Fruit fly (Drosophila melanogaster): ENCODE measurements around the gene CG12219.

Gene CG12219

DNA sequence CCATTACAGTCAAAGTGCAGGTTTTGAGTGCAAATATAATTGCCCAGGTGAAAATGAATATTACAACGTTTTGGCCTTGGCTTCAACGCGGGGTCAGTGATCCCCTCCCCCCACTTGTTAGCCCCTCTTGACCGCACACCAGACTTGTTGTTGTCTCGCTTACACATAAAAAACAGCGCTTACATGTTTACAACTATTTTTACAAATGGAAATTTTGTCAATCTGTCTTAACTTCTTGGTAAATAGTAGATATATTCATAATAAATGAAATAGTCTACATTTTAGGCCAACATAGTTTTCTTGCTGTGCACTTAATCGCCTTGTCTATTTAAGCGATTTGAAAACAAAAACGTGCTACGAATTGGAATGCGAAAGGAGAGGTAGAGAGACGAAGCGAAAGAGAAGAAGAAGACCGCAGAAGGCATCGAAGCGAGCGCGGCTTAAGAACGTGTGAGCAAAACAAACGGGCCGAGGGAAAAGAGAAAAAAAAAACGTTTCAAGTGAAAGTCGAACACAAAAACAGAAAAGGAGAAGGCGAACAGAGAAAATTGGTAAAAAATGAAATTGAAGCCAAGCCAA, 39.0 kb upstream of the CG12219 start (continued):
- no peak for TF ChIP-seq Hey (tag; optimal IDR thresholded peaks at IDR 0.05)
- TF ChIP-seq ewg (GFP tag; optimal IDR thresholded peaks at IDR 0.05), result peak; percentile 27
- 0 out of 3 replicates have a peak, but pooled peaks have one; percentile 39 for TF ChIP-seq C15 (GFP tag; IDR thresholded peaks at IDR 0.05)
- TF ChIP-seq CG10267 (tag; optimal IDR thresholded peaks at IDR 0.05), result peak; percentile 4
- TF ChIP-seq tna (GFP tag; IDR thresholded peaks at IDR 0.05; ENCODE audit: partially characterized antibody), result no peak
- peak; percentile 61 for TF ChIP-seq caup (GFP tag; optimal IDR thresholded peaks at IDR 0.05; ENCODE audit: severe bottlenecking)
- no peak for TF ChIP-seq CG10565 (GFP tag; optimal IDR thresholded peaks at IDR 0.05)
- peak; percentile 60 for TF ChIP-seq nmo (GFP tag; optimal IDR thresholded peaks at IDR 0.05)
- TF ChIP-seq ems (GFP tag; optimal IDR thresholded peaks at IDR 0.05), result peak; percentile 43
- TF ChIP-seq CG8944 (GFP tag; optimal IDR thresholded peaks at IDR 0.05), result no peak
- TF ChIP-seq danr (GFP tag; IDR thresholded peaks at IDR 0.05), result no peak
- TF ChIP-seq CG33213 (GFP tag; optimal IDR thresholded peaks at IDR 0.05), result peak; percentile 21
- no peak for TF ChIP-seq BEAF-32 (GFP tag; optimal IDR thresholded peaks at IDR 0.05)
- no peak for TF ChIP-seq btn (GFP tag; optimal IDR thresholded peaks at IDR 0.05)
- peak; percentile 56 for TF ChIP-seq esg (GFP tag; conservative IDR thresholded peaks at IDR 0.05)
- no peak for TF ChIP-seq odd (GFP tag; optimal IDR thresholded peaks at IDR 0.05)
- TF ChIP-seq CG3281 (GFP tag; optimal IDR thresholded peaks at IDR 0.05), result peak; percentile 39
- TF ChIP-seq luna (GFP tag; optimal IDR thresholded peaks at IDR 0.05), result no peak
- TF ChIP-seq B-H2 (GFP tag; optimal IDR thresholded peaks at IDR 0.05), result no peak
- TF ChIP-seq CG2129 (GFP tag; IDR thresholded peaks at IDR 0.05; ENCODE audit: partially characterized antibody), result no peak
- peak; percentile 20 to 21 for TF ChIP-seq Trl (optimal IDR thresholded peaks at IDR 0.05)
- peak; percentile 11 for TF ChIP-seq Trl (GFP tag; optimal IDR thresholded peaks at IDR 0.05)
- TF ChIP-seq CG2875 (GFP tag; optimal IDR thresholded peaks at IDR 0.05), result no peak
- no peak for TF ChIP-seq fu2 (GFP tag; optimal IDR thresholded peaks at IDR 0.05)
- no peak for TF ChIP-seq ato (GFP tag; IDR thresholded peaks at IDR 0.05; ENCODE audit: partially characterized antibody)
- no peak for TF ChIP-seq disco-r (GFP tag; optimal IDR thresholded peaks at IDR 0.05)
- no peak for TF ChIP-seq Doc2 (GFP tag; IDR thresholded peaks at IDR 0.05)
- TF ChIP-seq stwl (tag; optimal IDR thresholded peaks at IDR 0.05), result no peak
- no peak for TF ChIP-seq CG15479 (GFP tag; optimal IDR thresholded peaks at IDR 0.05)
- no peak for TF ChIP-seq run (tag; optimal IDR thresholded peaks at IDR 0.05)
- peak; percentile 68 for TF ChIP-seq CG12769 (tag; optimal IDR thresholded peaks at IDR 0.05)
- TF ChIP-seq CG8089 (GFP tag; optimal IDR thresholded peaks at IDR 0.05), result no peak
- TF ChIP-seq Hmx (GFP tag; optimal IDR thresholded peaks at IDR 0.05), result peak; percentile 20
- peak; percentile 51 for TF ChIP-seq Dip3 (GFP tag; optimal IDR thresholded peaks at IDR 0.05)
- peak; percentile 65 for TF ChIP-seq ATbp (GFP tag; optimal IDR thresholded peaks at IDR 0.05)
- no peak for TF ChIP-seq Lhr (GFP tag; optimal IDR thresholded peaks at IDR 0.05)
- TF ChIP-seq CG11247 (GFP tag; IDR thresholded peaks at IDR 0.05), result peak; percentile 56; the same call in 1 of the 2 replicates
- TF ChIP-seq ap (GFP tag; IDR thresholded peaks at IDR 0.05), result 0 out of 2 replicates have a peak, but pooled peaks have one; percentile 29
- TF ChIP-seq Oaz (GFP tag; IDR thresholded peaks at IDR 0.05), result no peak
- TF ChIP-seq amos (GFP tag; IDR thresholded peaks at IDR 0.05; ENCODE audit: partially characterized antibody), result no peak
- TF ChIP-seq Nf-YA (GFP tag; IDR thresholded peaks at IDR 0.05), result peak; percentile 62
- peak; percentile 71 for TF ChIP-seq gem (tag; optimal IDR thresholded peaks at IDR 0.05)
- peak; percentile 55; the same call in 1 of the 3 replicates for TF ChIP-seq gce (GFP tag; IDR thresholded peaks at IDR 0.05)
- no peak for TF ChIP-seq pros (GFP tag; optimal IDR thresholded peaks at IDR 0.05)
- peak; percentile 50 for TF ChIP-seq NFAT (GFP tag; IDR thresholded peaks at IDR 0.05)
- TF ChIP-seq vvl (GFP tag; IDR thresholded peaks at IDR 0.05), result peak; percentile 81
- TF ChIP-seq CG7372 (GFP tag; IDR thresholded peaks at IDR 0.05), result no peak
- TF ChIP-seq CG2116 (GFP tag; optimal IDR thresholded peaks at IDR 0.05), result no peak
- TF ChIP-seq Gug (GFP tag; IDR thresholded peaks at IDR 0.05), result 0 out of 4 replicates have a peak, but pooled peaks have one; percentile 17
- peak; percentile 4 for TF ChIP-seq CG13296 (GFP tag; optimal IDR thresholded peaks at IDR 0.05)
